Fruit fly (Drosophila melanogaster) whole organism, embryonic: ENCODE results near the gene IntS4.

ENCODE experiments used
- Ada2b ChIP-seq: fragments of 200-800 bp; sonication (Bioruptor generic); IDR thresholded peaks from 2 replicates; pipeline ENCODE4 v1.3.6; 2022; ENCODE audit warnings: missing biosample characterization, missing genetic modification characterization
- Atf-2 ChIP-seq: fragments of 200-800 bp; sonication (Bioruptor generic); optimal IDR thresholded peaks from 2 replicates; lab custom pipeline; 2016; ENCODE audit warnings: missing biosample characterization, missing genetic modification characterization
- Atf3 ChIP-seq: fragments of 200-800 bp; sonication (Bioruptor generic); optimal IDR thresholded peaks from 3 replicates; lab custom pipeline; 2016; ENCODE audit warnings: missing biosample characterization, missing genetic modification characterization
- BEAF-32 ChIP-seq: fragments of 200-800 bp; sonication (Bioruptor generic); optimal IDR thresholded peaks from 3 replicates; lab custom pipeline; 2017; ENCODE audit warnings: missing biosample characterization, missing genetic modification characterization, mild to moderate bottlenecking, moderate library complexity, missing genetic modification reagents
- BtbVII ChIP-seq: fragments of 200-800 bp; sonication (Bioruptor generic); optimal IDR thresholded peaks from 3 replicates; lab custom pipeline; 2017; ENCODE audit warnings: missing biosample characterization, mild to moderate bottlenecking, missing genetic modification characterization
- CG10267 ChIP-seq: fragments of 200-800 bp; sonication (Bioruptor generic); optimal IDR thresholded peaks from 2 replicates; lab custom pipeline; 2018; ENCODE audit warnings: missing biosample characterization, mild to moderate bottlenecking, missing genetic modification characterization, moderate library complexity
- CG11398 ChIP-seq: fragments of 200-800 bp; sonication (Bioruptor generic); optimal IDR thresholded peaks from 2 replicates; lab custom pipeline; 2016; ENCODE audit warnings: missing biosample characterization, missing genetic modification characterization
- CG13123 ChIP-seq: fragments of 200-800 bp; sonication (Bioruptor generic); optimal IDR thresholded peaks from 2 replicates; lab custom pipeline; 2016; ENCODE audit warnings: missing biosample characterization, missing genetic modification characterization
- CG13424 ChIP-seq: fragments of 200-800 bp; sonication (Bioruptor generic); optimal IDR thresholded peaks from 2 replicates; lab custom pipeline; 2019; ENCODE audit warnings: missing biosample characterization, mild to moderate bottlenecking, missing genetic modification characterization, moderate library complexity
- CG14014 ChIP-seq: fragments of 200-800 bp; sonication (Bioruptor generic); IDR thresholded peaks from 2 replicates; pipeline ENCODE4 v1.3.6; 2022; ENCODE audit warnings: missing biosample characterization, missing genetic modification characterization
- CG15601 ChIP-seq: fragments of 200-800 bp; sonication (Bioruptor generic); optimal IDR thresholded peaks from 3 replicates; lab custom pipeline; 2019; ENCODE audit warnings: missing biosample characterization, mild to moderate bottlenecking, missing genetic modification characterization, moderate library complexity
- CG1603 ChIP-seq: fragments of 200-800 bp; sonication (Bioruptor generic); optimal IDR thresholded peaks from 2 replicates; lab custom pipeline; 2019; ENCODE audit warnings: missing biosample characterization, mild to moderate bottlenecking, missing genetic modification characterization, moderate library complexity
- CG31388 ChIP-seq: fragments of 200-800 bp; sonication (Bioruptor generic); optimal IDR thresholded peaks from 2 replicates; lab custom pipeline; 2016; ENCODE audit warnings: missing biosample characterization, missing genetic modification characterization
- CG3163 ChIP-seq: fragments of 200-800 bp; sonication (Bioruptor generic); optimal IDR thresholded peaks from 3 replicates; lab custom pipeline; 2016; ENCODE audit warnings: missing biosample characterization, missing genetic modification characterization
- CG34376 ChIP-seq: fragments of 200-800 bp; sonication (Bioruptor generic); optimal IDR thresholded peaks from 2 replicates; lab custom pipeline; 2018; ENCODE audit warnings: missing biosample characterization, mild to moderate bottlenecking, missing genetic modification characterization
- CG4328 ChIP-seq: fragments of 200-800 bp; sonication (Bioruptor generic); optimal IDR thresholded peaks from 3 replicates; lab custom pipeline; 2017; ENCODE audit warnings: missing biosample characterization, missing genetic modification reagents, missing genetic modification characterization
- CG6689 ChIP-seq: fragments of 200-800 bp; sonication (Bioruptor generic); IDR thresholded peaks from 2 replicates; pipeline ENCODE4 v1.3.6; 2022; ENCODE audit warnings: missing biosample characterization, missing genetic modification characterization
- CG7271 ChIP-seq: fragments of 200-800 bp; sonication (Bioruptor generic); optimal IDR thresholded peaks from 2 replicates; lab custom pipeline; 2018; ENCODE audit warnings: missing biosample characterization, mild to moderate bottlenecking, missing genetic modification characterization, moderate library complexity
- CG7556 ChIP-seq: fragments of 200-800 bp; sonication (Bioruptor generic); optimal IDR thresholded peaks from 2 replicates; lab custom pipeline; 2017; ENCODE audit warnings: missing biosample characterization, mild to moderate bottlenecking, missing genetic modification characterization
- CG8089 ChIP-seq: fragments of 200-800 bp; sonication (Bioruptor generic); optimal IDR thresholded peaks from 3 replicates; lab custom pipeline; 2016; ENCODE audit warnings: missing biosample characterization, missing genetic modification characterization
- CkIIα-i1 ChIP-seq: fragments of 200-800 bp; sonication (Bioruptor generic); IDR thresholded peaks from 2 replicates; pipeline ENCODE4 v1.3.6; 2022; ENCODE audit warnings: missing biosample characterization, missing genetic modification characterization
- Dll ChIP-seq: fragments of 200-800 bp; sonication (Bioruptor generic); IDR thresholded peaks from 4 replicates; pipeline ENCODE4 v1.3.6; 2022; ENCODE audit warnings: missing biosample characterization, missing genetic modification characterization; ENCODE audit not compliant: partially characterized antibody
- Doc3 ChIP-seq: fragments of 200-800 bp; sonication (Bioruptor generic); IDR thresholded peaks from 3 replicates; pipeline ENCODE4 v1.3.6; 2022; ENCODE audit warnings: missing biosample characterization, missing genetic modification characterization; ENCODE audit not compliant: partially characterized antibody
- ERR ChIP-seq: fragments of 200-800 bp; sonication (Bioruptor generic); optimal IDR thresholded peaks from 2 replicates; lab custom pipeline; 2016; ENCODE audit warnings: missing biosample characterization, missing genetic modification characterization
- Hand ChIP-seq: fragments of 200-800 bp; sonication (Bioruptor generic); optimal IDR thresholded peaks from 2 replicates; lab custom pipeline; 2017; ENCODE audit warnings: mild to moderate bottlenecking, missing biosample characterization, missing genetic modification reagents, missing genetic modification characterization
- Hey ChIP-seq: fragments of 200-800 bp; sonication (Bioruptor generic); optimal IDR thresholded peaks from 3 replicates; lab custom pipeline; 2018; ENCODE audit warnings: missing biosample characterization, mild to moderate bottlenecking, missing genetic modification characterization
- Hmr ChIP-seq: fragments of 200-800 bp; sonication (Bioruptor generic); optimal IDR thresholded peaks from 3 replicates; lab custom pipeline; 2017; ENCODE audit warnings: mild to moderate bottlenecking, missing biosample characterization, missing genetic modification reagents, missing genetic modification characterization
- Hr51 ChIP-seq, 2 experiments: fragments of 200-800 bp; sonication (Bioruptor generic); optimal IDR thresholded peaks; 2 replicates in 1 of 2; 3 replicates in 1 of 2; lab custom pipeline; 2016 to 2018; ENCODE audit warnings: missing biosample characterization in 2 of 2, missing genetic modification characterization in 2 of 2, mild to moderate bottlenecking in 1 of 2, moderate library complexity in 1 of 2
- Hsf ChIP-seq: fragments of 200-800 bp; sonication (Bioruptor generic); optimal IDR thresholded peaks from 3 replicates; lab custom pipeline; 2016; ENCODE audit warnings: missing biosample characterization, missing genetic modification characterization
- Lhr ChIP-seq: fragments of 200-800 bp; sonication (Bioruptor generic); optimal IDR thresholded peaks from 3 replicates; lab custom pipeline; 2017; ENCODE audit warnings: mild to moderate bottlenecking, missing biosample characterization, missing genetic modification reagents, missing genetic modification characterization
- PHDP ChIP-seq: fragments of 200-800 bp; sonication (Bioruptor generic); optimal IDR thresholded peaks from 3 replicates; lab custom pipeline; 2018; ENCODE audit warnings: missing biosample characterization, mild to moderate bottlenecking, missing genetic modification characterization, moderate library complexity
- Sin3A ChIP-seq: fragments of >200 bp; optimal IDR thresholded peaks from 2 replicates; lab custom pipeline; 2018
- Xrp1 ChIP-seq: fragments of 200-800 bp; sonication (Bioruptor generic); IDR thresholded peaks from 2 replicates; pipeline ENCODE4 v1.3.6; 2022; ENCODE audit warnings: missing biosample characterization, missing genetic modification characterization
- abd-A ChIP-seq: fragments of 200-800 bp; sonication (Bioruptor generic); optimal IDR thresholded peaks from 3 replicates; lab custom pipeline; 2019; ENCODE audit warnings: missing biosample characterization, mild to moderate bottlenecking, missing genetic modification characterization, moderate library complexity
- ara ChIP-seq: fragments of 200-800 bp; sonication (Bioruptor generic); IDR thresholded peaks from 2 replicates; pipeline ENCODE4 v1.3.6; 2022; ENCODE audit warnings: missing biosample characterization, missing genetic modification characterization
- bsh ChIP-seq, 2 experiments: fragments of 200-800 bp; sonication (Bioruptor generic); optimal IDR thresholded peaks; 2 replicates each; lab custom pipeline; 2017 to 2018; ENCODE audit warnings: mild to moderate bottlenecking in 2 of 2, missing biosample characterization in 2 of 2, missing genetic modification characterization in 2 of 2, moderate library complexity in 1 of 2
- eyg ChIP-seq: fragments of 200-800 bp; sonication (Bioruptor generic); optimal IDR thresholded peaks from 3 replicates; lab custom pipeline; 2016; ENCODE audit warnings: missing biosample characterization, missing genetic modification characterization
- fd96Cb ChIP-seq: fragments of 200-800 bp; sonication (Bioruptor generic); optimal IDR thresholded peaks from 2 replicates; lab custom pipeline; 2018; ENCODE audit warnings: missing biosample characterization, mild to moderate bottlenecking, missing genetic modification characterization, moderate library complexity
- gt ChIP-seq: fragments of 200-800 bp; sonication (Bioruptor generic); IDR thresholded peaks from 2 replicates; pipeline ENCODE4 v1.3.6; 2022; ENCODE audit warnings: missing biosample characterization, missing genetic modification characterization
- phol ChIP-seq: fragments of 200-800 bp; sonication (Bioruptor generic); optimal IDR thresholded peaks from 3 replicates; lab custom pipeline; 2018; ENCODE audit warnings: missing biosample characterization, mild to moderate bottlenecking, missing genetic modification characterization, moderate library complexity
- pzg ChIP-seq: fragments of 200-800 bp; sonication (Bioruptor generic); optimal IDR thresholded peaks from 3 replicates; lab custom pipeline; 2018; ENCODE audit warnings: missing biosample characterization, mild to moderate bottlenecking, missing genetic modification characterization, moderate library complexity
- so ChIP-seq: fragments of 200-800 bp; sonication (Bioruptor generic); IDR thresholded peaks from 3 replicates; pipeline ENCODE4 v1.3.6; 2022; ENCODE audit warnings: missing biosample characterization, missing genetic modification characterization
- tgo ChIP-seq: fragments of 200-800 bp; sonication (Bioruptor generic); IDR thresholded peaks from 3 replicates; pipeline ENCODE4 v1.3.6; 2022; ENCODE audit warnings: missing biosample characterization, missing genetic modification characterization
- tio ChIP-seq: fragments of 200-800 bp; sonication (Bioruptor generic); optimal IDR thresholded peaks from 2 replicates; lab custom pipeline; 2017; ENCODE audit warnings: missing biosample characterization, missing genetic modification characterization, inconsistent platforms
- vvl ChIP-seq: fragments of 200-800 bp; sonication (Bioruptor generic); IDR thresholded peaks from 2 replicates; pipeline ENCODE4 v1.3.6; 2022; ENCODE audit warnings: missing biosample characterization, missing genetic modification characterization
- zf30C ChIP-seq: fragments of 200-800 bp; sonication (Bioruptor generic); optimal IDR thresholded peaks from 3 replicates; lab custom pipeline; 2018; ENCODE audit warnings: missing biosample characterization, mild to moderate bottlenecking, missing genetic modification characterization

The IntS4 gene

DNA sequence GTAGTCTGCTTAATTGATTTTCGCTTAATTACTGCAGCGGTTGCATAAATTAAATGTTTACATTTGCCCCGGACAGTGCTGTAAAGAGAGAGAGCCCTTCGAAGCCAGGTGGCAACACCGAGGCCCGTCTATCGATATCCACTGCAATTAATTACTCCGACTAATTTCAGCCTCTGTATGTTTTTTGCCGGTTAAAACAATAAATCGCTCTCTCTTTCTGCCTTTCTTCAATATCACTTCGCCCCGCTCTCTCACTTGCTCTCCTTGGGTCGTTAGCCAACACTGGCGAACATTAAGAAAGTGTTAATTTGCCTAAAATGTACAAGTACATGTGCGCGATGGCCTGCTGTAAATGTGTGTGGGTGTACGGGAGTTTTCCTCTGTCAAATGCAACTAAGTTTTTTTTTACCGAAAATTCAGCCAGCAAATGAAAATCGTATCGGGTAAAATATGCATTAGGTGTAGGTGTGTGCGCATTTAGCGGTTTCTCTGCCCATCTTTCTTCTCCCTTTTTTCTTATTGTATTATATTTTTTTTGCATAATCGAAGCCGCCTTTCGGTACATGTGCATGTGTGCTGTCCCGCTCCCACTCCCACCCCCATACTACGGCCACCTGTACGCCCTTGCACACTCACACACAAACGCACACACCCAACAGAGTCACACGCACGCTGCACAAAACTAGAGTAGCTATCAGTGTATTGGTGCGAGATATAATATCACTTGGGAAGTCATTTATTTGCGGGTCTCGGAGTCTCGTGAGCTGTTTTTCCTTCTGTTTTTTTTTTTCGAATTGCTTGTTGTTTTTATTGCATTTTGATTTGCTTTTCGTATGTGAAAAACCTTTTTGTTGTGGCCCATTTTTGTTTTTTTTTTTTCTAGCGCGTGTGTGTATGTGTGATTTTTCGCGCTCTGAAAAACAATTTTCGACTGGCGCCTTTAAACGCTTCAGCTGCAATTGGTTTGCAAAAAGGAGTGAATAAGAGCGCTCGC lies 3.1 kb upstream of the IntS4 start (continued):
- TF ChIP-seq PHDP (no peak), Atf3 (no peak), Hsf (peak; percentile 49), CG13424 (tag; lab: Kevin White, UChicago) (no peak), Dll (GFP tag; lab: Robert Waterston, UW) (peak; percentile 46; the same call in 2 of the 4 replicates), ara (GFP tag; lab: Robert Waterston, UW) (no peak), fd96Cb (tag; lab: Kevin White, UChicago) (no peak), CG10267 (tag; lab: Kevin White, UChicago) (peak; percentile 92), gt (GFP tag; lab: Robert Waterston, UW) (no peak), vvl (GFP tag; lab: Robert Waterston, UW) (peak; percentile 81), CG6689 (GFP tag; lab: Robert Waterston, UW) (peak; percentile 38; the same call in 1 of the 2 replicates), CG15601 (tag; lab: Kevin White, UChicago) (no peak), tgo (GFP tag; lab: Robert Waterston, UW) (0 out of 3 replicates have a peak, but pooled peaks have one; percentile 16), pzg (GFP tag; lab: Kevin White, UChicago) (peak; percentile 48), zf30C (GFP tag; lab: Kevin White, UChicago) (no peak), CkIIα-i1 (GFP tag; lab: Robert Waterston, UW) (no peak), Hmr (peak; percentile 44), eyg (GFP tag; lab: Kevin White, UChicago) (no peak), CG31388 (GFP tag; lab: Kevin White, UChicago) (no peak), Hr51 (GFP tag; optimal IDR thresholded peaks at IDR 0.05; lab: Kevin White, UChicago) (peak in 1 of 2 experiments; percentile 23), bsh (GFP tag; optimal IDR thresholded peaks at IDR 0.05; lab: Kevin White, UChicago) (peak in 1 of 2 experiments; percentile 6), Ada2b (GFP tag; lab: Robert Waterston, UW) (no peak), CG3163 (GFP tag; lab: Kevin White, UChicago) (peak; percentile 24), Hey (tag; lab: Kevin White, UChicago) (no peak), CG4328 (GFP tag; lab: Kevin White, UChicago) (peak; percentile 21), CG14014 (GFP tag; lab: Robert Waterston, UW) (no peak), Sin3A (lab: Kevin White, UChicago) (peak; percentile 23), CG13123 (no peak), CG8089 (no peak), Hand (GFP tag; lab: Kevin White, UChicago) (no peak), CG34376 (GFP tag; lab: Kevin White, UChicago) (peak; percentile 7), CG7271 (no peak), tio (GFP tag; lab: Kevin White, UChicago) (no peak), Lhr (GFP tag; lab: Kevin White, UChicago) (no peak)
- TF ChIP-seq, all 482 proteins: peak for 184

DNA sequence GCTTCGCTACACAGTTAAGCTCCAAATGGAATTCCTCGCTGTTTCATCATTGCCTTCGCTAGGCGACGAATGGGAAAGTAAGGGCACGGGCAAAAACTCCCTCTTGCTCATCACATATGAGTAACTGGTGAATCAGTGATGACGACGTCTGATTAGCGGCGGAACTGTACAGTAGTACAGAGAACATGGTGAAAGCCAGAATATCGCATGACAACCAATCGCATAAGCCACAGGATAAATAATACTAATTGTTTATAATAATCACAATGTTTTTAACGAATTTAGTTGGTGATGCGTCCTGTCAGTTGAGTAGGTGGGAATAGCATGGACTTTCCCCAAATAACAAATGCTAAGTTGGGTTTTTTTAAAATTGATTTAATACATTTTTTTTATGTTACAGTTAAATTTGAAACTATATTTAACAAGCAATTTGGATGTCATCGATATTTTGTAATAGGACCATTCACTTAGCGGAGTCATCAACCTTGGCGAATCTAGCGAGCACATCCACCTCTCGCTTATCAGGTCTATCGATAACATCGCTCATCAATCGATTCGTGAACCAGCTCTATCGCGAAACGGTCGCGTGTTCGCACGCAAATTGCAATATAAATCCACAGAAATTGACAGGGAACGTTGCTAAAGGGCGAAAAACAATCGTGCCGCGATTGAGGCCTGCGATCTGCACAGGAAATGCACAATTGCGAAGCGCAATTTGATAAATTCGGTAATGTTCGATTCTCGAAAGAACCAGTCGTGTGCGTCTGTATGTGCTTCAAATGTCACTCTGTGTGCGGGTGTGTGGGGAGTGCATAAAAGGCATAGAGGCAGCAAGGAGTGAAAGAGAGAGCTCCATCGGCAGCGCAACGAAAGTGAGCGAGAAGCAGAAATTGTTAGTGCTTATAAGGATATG lies 1.8 kb upstream of the IntS4 start, which contains the start of the genes CG12112 and Trf4-1:
Gene CG12112 (minus strand): TSS at position 106 of the 913 bp plus-strand sequence.
Gene Trf4-1 (plus strand): TSS at position 236 of the 913 bp plus-strand sequence.
- peak; percentile 66 for TF ChIP-seq abd-A (tag; lab: Kevin White, UChicago)
- peak; percentile 48 for TF ChIP-seq phol (tag; lab: Kevin White, UChicago)
- peak; percentile 9 to 31 for TF ChIP-seq Hr51 (GFP tag; optimal IDR thresholded peaks at IDR 0.05; lab: Kevin White, UChicago)
- TF ChIP-seq Atf-2 (GFP tag; lab: Kevin White, UChicago) = no peak
- TF ChIP-seq Doc3 (GFP tag; lab: Robert Waterston, UW) = peak; percentile 54; the same call in 2 of the 3 replicates
- TF ChIP-seq Xrp1 (GFP tag; lab: Robert Waterston, UW) = 0 out of 2 replicates have a peak, but pooled peaks have one; percentile 15
- peak; percentile 93 for TF ChIP-seq BEAF-32 (GFP tag; lab: Kevin White, UChicago)
- TF ChIP-seq so (GFP tag; lab: Robert Waterston, UW) = no peak
- TF ChIP-seq CG11398 (GFP tag; lab: Kevin White, UChicago) = no peak
- TF ChIP-seq CG1603 (tag; lab: Kevin White, UChicago) = peak; percentile 69
- TF ChIP-seq ERR (GFP tag; lab: Kevin White, UChicago) = no peak
- no peak for TF ChIP-seq CG7556 (GFP tag; lab: Kevin White, UChicago)
- TF ChIP-seq BtbVII (GFP tag; lab: Kevin White, UChicago) = peak; percentile 19
